Worm (Caenorhabditis elegans) whole organism, L1 larva: ENCODE data around the gene K09C8.2.

Experiments
- C16A3.4 ChIP-seq: fragments of 150-350 bp; optimal IDR thresholded peaks from 2 replicates; lab custom pipeline; 2014; ENCODE audit warnings: missing biosample characterization, missing genetic modification characterization
- C34B4.2 ChIP-seq: sonication (generic microtip); optimal IDR thresholded peaks from 2 replicates; lab custom pipeline; 2017; ENCODE audit warnings: mild to moderate bottlenecking, missing genetic modification characterization, missing compliant biosample characterization
- F16B12.6 ChIP-seq: fragments of 150-350 bp; optimal IDR thresholded peaks from 2 replicates; lab custom pipeline; 2014; ENCODE audit warnings: missing biosample characterization, missing genetic modification characterization
- blmp-1 ChIP-seq: fragments of 150-350 bp; optimal IDR thresholded peaks from 2 replicates; lab custom pipeline; 2014; ENCODE audit warnings: missing biosample characterization, missing genetic modification characterization
- ces-1 ChIP-seq: fragments of 150-350 bp; optimal IDR thresholded peaks from 2 replicates; lab custom pipeline; 2014; ENCODE audit warnings: missing biosample characterization, missing genetic modification reagents, missing genetic modification characterization
- dpl-1 ChIP-seq, 3 experiments: fragments of 150-350 bp in 2 of 3; sonication (generic microtip) in 1 of 3; optimal IDR thresholded peaks; 2 replicates each; lab custom pipeline; 2014 to 2017; ENCODE audit warnings: missing biosample characterization in 3 of 3, missing genetic modification characterization in 3 of 3, missing genetic modification reagents in 3 of 3
- efl-1 ChIP-seq, 4 experiments: fragments of 150-350 bp; optimal IDR thresholded peaks in 3 of 4; peaks in 1 of 4; 1 replicate in 1 of 4; 2 replicates in 3 of 4; lab custom pipeline; 2014; ENCODE audit warnings: missing biosample characterization in 2 of 4, missing genetic modification characterization in 2 of 4, missing genetic modification reagents in 2 of 4
- efl-3 ChIP-seq: fragments of 200-800 bp; sonication (Bioruptor generic); optimal IDR thresholded peaks from 2 replicates; lab custom pipeline; 2018; ENCODE audit warnings: mild to moderate bottlenecking, missing genetic modification characterization, missing compliant biosample characterization
- egl-27 ChIP-seq, 2 experiments: fragments of 150-350 bp in 1 of 2; sonication (generic microtip); optimal IDR thresholded peaks; 3 replicates each; lab custom pipeline; 2017 to 2018; ENCODE audit warnings: missing biosample characterization in 2 of 2, missing genetic modification characterization in 2 of 2, missing genetic modification reagents in 2 of 2
- elt-2 ChIP-seq: sonication (generic microtip); optimal IDR thresholded peaks from 2 replicates; lab custom pipeline; 2016; ENCODE audit warnings: missing genetic modification characterization, mild to moderate bottlenecking, inconsistent platforms, missing compliant biosample characterization, missing genetic modification reagents
- elt-3 ChIP-seq, 6 experiments: fragments of 150-350 bp in 1 of 6; sonication (generic microtip); optimal IDR thresholded peaks; 2 replicates each; lab custom pipeline; 2017 to 2018; ENCODE audit warnings: missing biosample characterization in 6 of 6, missing genetic modification characterization in 6 of 6, inconsistent platforms in 1 of 6
- fkh-4 ChIP-seq: sonication (generic microtip); optimal IDR thresholded peaks from 2 replicates; lab custom pipeline; 2016; ENCODE audit warnings: missing compliant biosample characterization, missing genetic modification characterization, borderline replicate concordance
- fkh-8 ChIP-seq: sonication (generic microtip); optimal IDR thresholded peaks from 2 replicates; lab custom pipeline; 2016; ENCODE audit warnings: mild to moderate bottlenecking, missing genetic modification characterization, missing compliant biosample characterization
- grh-1 ChIP-seq: fragments of 200-800 bp; sonication (Bioruptor generic); IDR thresholded peaks from 2 replicates; pipeline ENCODE4 v1.3.6; 2022; ENCODE audit warnings: missing genetic modification reagents, missing genetic modification characterization, missing compliant biosample characterization
- hlh-17 ChIP-seq: fragments of 200-800 bp; sonication (Bioruptor generic); optimal IDR thresholded peaks from 2 replicates; lab custom pipeline; 2018; ENCODE audit warnings: missing genetic modification characterization, mild to moderate bottlenecking, missing compliant biosample characterization, moderate library complexity, borderline replicate concordance
- hlh-4 ChIP-seq: sonication (generic microtip); optimal IDR thresholded peaks from 2 replicates; lab custom pipeline; 2016; ENCODE audit warnings: mild to moderate bottlenecking, missing genetic modification characterization, missing compliant biosample characterization
- hpl-2 ChIP-seq: fragments of 150-350 bp; optimal IDR thresholded peaks from 2 replicates; lab custom pipeline; 2014; ENCODE audit warnings: missing biosample characterization, missing genetic modification reagents, missing genetic modification characterization
- lin-13 ChIP-seq: fragments of 150-350 bp; optimal IDR thresholded peaks from 2 replicates; lab custom pipeline; 2014; ENCODE audit warnings: missing biosample characterization, missing genetic modification reagents, missing genetic modification characterization
- lin-14 ChIP-seq: fragments of 200-800 bp; sonication (Bioruptor generic); optimal IDR thresholded peaks from 2 replicates; lab custom pipeline; 2018; ENCODE audit warnings: mild to moderate bottlenecking, missing genetic modification characterization, moderate library complexity, missing compliant biosample characterization
- lin-15B ChIP-seq: fragments of 150-350 bp; sonication (generic microtip); optimal IDR thresholded peaks from 3 replicates; lab custom pipeline; 2014; ENCODE audit warnings: missing biosample characterization, missing genetic modification characterization
- lin-35 ChIP-seq, 2 experiments: fragments of 150-350 bp; optimal IDR thresholded peaks; 2 replicates each; lab custom pipeline; 2014; ENCODE audit warnings: missing biosample characterization in 2 of 2, missing genetic modification characterization in 2 of 2, missing genetic modification reagents in 2 of 2
- mab-9 ChIP-seq: fragments of 200-800 bp; sonication (Bioruptor generic); IDR thresholded peaks from 2 replicates; pipeline ENCODE4 v1.3.6; 2022; ENCODE audit warnings: missing genetic modification reagents, missing genetic modification characterization, missing compliant biosample characterization
- mef-2 ChIP-seq: fragments of 150-350 bp; optimal IDR thresholded peaks from 2 replicates; lab custom pipeline; 2014; ENCODE audit warnings: missing biosample characterization, missing genetic modification characterization
- nhr-11 ChIP-seq: fragments of 150-350 bp; optimal IDR thresholded peaks from 2 replicates; lab custom pipeline; 2014; ENCODE audit warnings: missing biosample characterization, missing genetic modification characterization
- nhr-12 ChIP-seq: sonication (generic microtip); optimal IDR thresholded peaks from 2 replicates; lab custom pipeline; 2017; ENCODE audit warnings: missing biosample characterization, missing genetic modification characterization
- nhr-19 ChIP-seq: fragments of 200-800 bp; sonication (Bioruptor generic); conservative IDR thresholded peaks from 2 replicates; pipeline ENCODE4 v1.3.6; 2022; ENCODE audit warnings: missing genetic modification characterization, missing compliant biosample characterization
- nhr-20 ChIP-seq: sonication (generic microtip); optimal IDR thresholded peaks from 2 replicates; lab custom pipeline; 2016; ENCODE audit warnings: mild to moderate bottlenecking, missing genetic modification characterization, missing compliant biosample characterization
- nhr-28 ChIP-seq: fragments of 150-350 bp; optimal IDR thresholded peaks from 2 replicates; lab custom pipeline; 2014; ENCODE audit warnings: missing biosample characterization, missing genetic modification characterization
- nhr-71 ChIP-seq: sonication (generic microtip); optimal IDR thresholded peaks from 2 replicates; lab custom pipeline; 2016; ENCODE audit warnings: mild to moderate bottlenecking, missing genetic modification characterization, moderate library complexity, missing compliant biosample characterization
- nhr-85 ChIP-seq: sonication (generic microtip); peaks from one replicate; lab custom pipeline; 2016; ENCODE audit warnings: missing genetic modification characterization, inconsistent platforms, missing compliant biosample characterization
- pag-3 ChIP-seq: sonication (generic microtip); optimal IDR thresholded peaks from 2 replicates; lab custom pipeline; 2017; ENCODE audit warnings: missing genetic modification characterization, mild to moderate bottlenecking, missing compliant biosample characterization, antibody characterized with exemption, borderline replicate concordance; ENCODE audit not compliant: insufficient read depth
- sptf-1 ChIP-seq: fragments of 150-350 bp; optimal IDR thresholded peaks from 2 replicates; lab custom pipeline; 2014; ENCODE audit warnings: missing biosample characterization, missing genetic modification characterization
- unc-62 ChIP-seq: fragments of 150-350 bp; optimal IDR thresholded peaks from 2 replicates; lab custom pipeline; 2014; ENCODE audit warnings: missing biosample characterization, missing genetic modification reagents, missing genetic modification characterization
- unc-98 ChIP-seq: fragments of 200-800 bp; sonication (Bioruptor generic); IDR thresholded peaks from 2 replicates; pipeline ENCODE4 v1.3.6; 2022; ENCODE audit warnings: missing genetic modification characterization, missing compliant biosample characterization
- vab-15 ChIP-seq: sonication (generic microtip); optimal IDR thresholded peaks from 2 replicates; lab custom pipeline; 2017; ENCODE audit warnings: missing genotype, mild to moderate bottlenecking, missing genetic modification characterization, missing compliant biosample characterization
- ztf-4 ChIP-seq: fragments of 150-350 bp; optimal IDR thresholded peaks from 2 replicates; lab custom pipeline; 2014; ENCODE audit warnings: missing biosample characterization, missing genetic modification characterization

Gene K09C8.2

DNA sequence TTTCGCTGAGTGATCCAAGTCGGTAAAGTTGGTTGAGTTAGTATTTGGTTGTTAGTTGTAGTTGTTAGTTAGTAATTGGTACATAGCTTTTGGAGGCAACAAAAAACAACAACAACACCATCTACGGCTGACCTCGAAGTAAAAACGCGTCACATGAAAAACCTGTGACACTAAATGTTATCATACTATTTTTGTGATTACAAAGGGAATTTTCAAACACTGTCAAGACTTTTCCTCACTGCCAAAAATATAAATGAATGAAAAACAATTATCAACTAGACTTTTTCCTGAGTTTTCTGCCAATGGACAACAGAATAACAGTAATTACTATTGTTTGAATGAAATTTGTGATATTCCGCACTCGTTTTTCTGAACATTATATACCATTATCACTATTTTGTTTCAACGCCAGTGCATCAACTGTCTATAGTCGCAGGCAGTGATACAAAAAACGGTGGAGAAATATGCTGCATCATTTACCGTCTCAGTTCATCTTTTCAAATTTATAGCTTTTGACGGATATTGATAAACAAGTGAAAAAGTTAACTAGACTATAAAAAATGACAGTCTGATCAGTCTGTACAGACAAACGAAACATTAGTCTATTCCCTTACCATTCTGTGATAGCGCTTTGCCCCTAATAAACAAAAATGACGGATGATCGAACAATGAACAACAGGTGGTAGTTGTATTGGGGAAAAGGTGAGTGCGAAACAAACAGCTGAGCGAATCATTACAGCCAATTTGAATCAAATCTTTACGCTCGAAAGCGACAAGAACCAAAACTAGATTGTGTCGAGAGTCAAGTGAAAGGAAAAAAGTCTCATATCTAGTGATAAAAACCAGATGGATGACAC is 44.6 kb upstream of the K09C8.2 start:
- TF ChIP-seq nhr-71 (tag; lab: Kevin White, UChicago) (peak; percentile 8), blmp-1 (tag; lab: Kevin White, UChicago) (peak; percentile 12), nhr-85 (tag; lab: Kevin White, UChicago) (peak; percentile 83), efl-3 (GFP tag; lab: Kevin White, UChicago) (no peak), fkh-4 (no peak), nhr-20 (tag; lab: Kevin White, UChicago) (peak; percentile 53), elt-3 (tag; optimal IDR thresholded peaks at IDR 0.05; lab: Kevin White, UChicago) (peak in 1 of 6 experiments; percentile 11), elt-2 (peak; percentile 66), nhr-19 (GFP tag; lab: Robert Waterston, UW) (no peak), lin-35 (GFP tag; optimal IDR thresholded peaks at IDR 0.05; lab: Kevin White, UChicago) (peak in 1 of 2 experiments; percentile 17), lin-14 (GFP tag; lab: Kevin White, UChicago) (peak; percentile 26), grh-1 (GFP tag; lab: Robert Waterston, UW) (no peak)
- TF ChIP-seq, all 84 proteins: peak for 8

DNA sequence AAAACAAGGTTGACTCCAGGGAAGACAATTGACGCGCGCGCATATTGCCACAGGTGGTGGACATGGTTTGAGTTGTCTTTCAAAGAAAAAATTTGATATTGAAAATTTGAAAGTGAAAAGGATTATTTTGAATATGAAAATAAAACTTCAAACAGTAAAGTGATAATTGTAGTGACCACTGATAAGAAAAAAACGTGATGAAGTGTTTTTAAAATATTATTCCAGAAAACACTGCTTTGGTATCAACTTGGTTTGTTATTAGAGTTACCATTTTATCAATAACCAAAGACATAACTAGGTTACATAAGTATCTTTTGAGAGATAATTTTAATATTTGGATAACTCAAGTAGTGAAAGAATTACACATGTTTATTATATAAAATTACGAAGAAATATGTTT is 43.0 kb upstream of the K09C8.2 start:
- TF ChIP-seq elt-2 (peak; percentile 43), nhr-11 (tag; lab: Kevin White, UChicago) (no peak)

DNA sequence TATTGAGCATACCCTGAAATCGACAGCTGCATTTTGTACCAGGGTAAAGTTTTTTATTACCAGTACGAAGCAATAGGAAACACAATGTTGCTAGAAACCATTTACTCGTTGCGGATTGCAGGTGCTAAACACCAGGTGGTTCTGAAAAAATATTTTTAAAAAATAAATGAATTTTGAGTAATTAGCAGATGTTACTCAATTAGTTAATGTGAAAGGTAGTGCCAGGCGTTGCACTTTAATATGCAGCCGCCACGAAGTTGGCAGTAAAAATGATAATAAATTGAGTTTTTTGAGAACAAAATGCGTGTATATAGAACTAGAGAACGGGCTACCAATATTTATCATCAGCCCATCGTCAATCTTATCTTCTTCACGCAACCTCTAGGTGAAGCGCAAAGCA is 39.6 kb upstream of the K09C8.2 start, which contains the start of gene nstp-9:
Gene nstp-9 (minus strand): TSS at position 101 of the 400 bp plus-strand sequence.
- TF ChIP-seq hpl-2 (GFP tag; lab: Kevin White, UChicago) (no peak), lin-13 (no peak), C34B4.2 (no peak), F16B12.6 (tag; lab: Kevin White, UChicago) (no peak), elt-3 (tag; optimal IDR thresholded peaks at IDR 0.05; lab: Kevin White, UChicago) (no peak), nhr-12 (no peak), ces-1 (no peak), egl-27 (tag; optimal IDR thresholded peaks at IDR 0.05; lab: Kevin White, UChicago) (no peak), nhr-85 (tag; lab: Kevin White, UChicago) (no peak), efl-1 (optimal IDR thresholded peaks at IDR 0.05; lab: Kevin White, UChicago) (no peak), efl-1 (GFP tag; optimal IDR thresholded peaks at IDR 0.05 in 1 of 2; lab: Kevin White, UChicago) (peak in 1 of 2 experiments; percentile 12), dpl-1 (GFP tag; optimal IDR thresholded peaks at IDR 0.05; lab: Kevin White, UChicago) (no peak), hlh-4 (tag; lab: Kevin White, UChicago) (peak; percentile 81), unc-98 (GFP tag; lab: Robert Waterston, UW) (no peak), mef-2 (tag; lab: Kevin White, UChicago) (no peak)
- TF ChIP-seq, all 84 proteins: peak for 2

DNA sequence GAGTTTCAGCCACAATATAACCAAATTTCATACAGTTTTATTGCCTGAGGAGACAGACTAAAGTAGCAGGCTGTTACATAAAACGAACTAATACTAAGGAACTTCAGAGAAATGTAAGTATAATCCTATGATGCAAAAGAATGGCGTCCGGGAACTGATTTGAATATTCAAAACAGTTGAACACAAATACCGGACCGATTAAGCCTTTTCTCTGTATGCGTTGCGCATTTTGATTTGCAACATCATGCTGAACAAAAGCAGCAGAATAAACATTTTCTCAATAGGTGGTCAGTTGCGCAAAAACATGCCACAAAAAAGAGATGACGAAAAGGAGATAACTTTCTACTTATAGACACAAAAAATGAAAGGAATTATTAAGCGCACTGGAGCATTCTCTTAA is 35.2 kb upstream of the K09C8.2 start:
- TF ChIP-seq pag-3 (tag; lab: Kevin White, UChicago) (no peak), hlh-17 (no peak), fkh-4 (no peak), elt-3 (tag; optimal IDR thresholded peaks at IDR 0.05; lab: Kevin White, UChicago) (no peak), elt-2 (no peak), fkh-8 (tag; lab: Kevin White, UChicago) (no peak), ces-1 (no peak), nhr-28 (tag; lab: Kevin White, UChicago) (no peak), C16A3.4 (tag; lab: Kevin White, UChicago) (no peak), lin-15B (tag; lab: Kevin White, UChicago) (no peak), sptf-1 (tag; lab: Kevin White, UChicago) (no peak), ztf-4 (tag; lab: Kevin White, UChicago) (no peak), mab-9 (GFP tag; lab: Robert Waterston, UW) (no peak), unc-62 (GFP tag; lab: Kevin White, UChicago) (no peak), vab-15 (tag; lab: Kevin White, UChicago) (no peak)
